Worm (Caenorhabditis elegans) whole organism, late embryonic: Measurements from ENCODE around the gene fmi-1.

Experiments
- C08G9.2 ChIP-seq: sonication (generic microtip); optimal IDR thresholded peaks from 2 replicates; lab custom pipeline; 2016; ENCODE audit warnings: mild to moderate bottlenecking, missing genetic modification characterization, moderate library complexity, missing compliant biosample characterization
- F13H6.1 ChIP-seq: sonication (generic microtip); optimal IDR thresholded peaks from 2 replicates; lab custom pipeline; 2016; ENCODE audit warnings: missing genetic modification characterization, missing compliant biosample characterization
- K02D7.2 ChIP-seq: sonication (generic microtip); optimal IDR thresholded peaks from 2 replicates; lab custom pipeline; 2017; ENCODE audit warnings: mild to moderate bottlenecking, missing genetic modification characterization, missing compliant biosample characterization
- T23F11.4 ChIP-seq: fragments of 200-800 bp; sonication (Bioruptor generic); optimal IDR thresholded peaks from 2 replicates; lab custom pipeline; 2018; ENCODE audit warnings: mild to moderate bottlenecking, missing genetic modification characterization, missing compliant biosample characterization
- ahr-1 ChIP-seq: sonication (generic microtip); optimal IDR thresholded peaks from 2 replicates; lab custom pipeline; 2016; ENCODE audit warnings: missing genetic modification characterization, missing compliant biosample characterization
- ceh-18 ChIP-seq: sonication (generic microtip); optimal IDR thresholded peaks from 2 replicates; lab custom pipeline; 2016; ENCODE audit warnings: missing genetic modification characterization, missing compliant biosample characterization
- ceh-19 ChIP-seq: fragments of 200-800 bp; sonication (Bioruptor generic); optimal IDR thresholded peaks from 2 replicates; lab custom pipeline; 2018; ENCODE audit warnings: mild to moderate bottlenecking, missing genetic modification characterization, missing compliant biosample characterization
- ceh-22 ChIP-seq: sonication (generic microtip); optimal IDR thresholded peaks from 2 replicates; lab custom pipeline; 2017; ENCODE audit warnings: missing biosample characterization, missing genetic modification characterization
- ceh-24 ChIP-seq: sonication (generic microtip); optimal IDR thresholded peaks from 2 replicates; lab custom pipeline; 2016; ENCODE audit warnings: mild to moderate bottlenecking, missing genetic modification characterization, missing compliant biosample characterization
- ceh-30 ChIP-seq: fragments of 150-350 bp; optimal IDR thresholded peaks from 2 replicates; lab custom pipeline; 2014; ENCODE audit warnings: missing biosample characterization, missing genetic modification characterization
- ceh-31 ChIP-seq: sonication (generic microtip); optimal IDR thresholded peaks from 2 replicates; lab custom pipeline; 2016; ENCODE audit warnings: missing genetic modification characterization, missing compliant biosample characterization
- ceh-6 ChIP-seq: fragments of 200-800 bp; sonication (Bioruptor generic); optimal IDR thresholded peaks from 2 replicates; lab custom pipeline; 2018; ENCODE audit warnings: mild to moderate bottlenecking, missing genetic modification characterization, missing compliant biosample characterization
- che-1 ChIP-seq: sonication (generic microtip); optimal IDR thresholded peaks from 2 replicates; lab custom pipeline; 2016; ENCODE audit warnings: mild to moderate bottlenecking, missing genetic modification characterization, missing compliant biosample characterization
- elt-2 ChIP-seq: sonication (generic microtip); optimal IDR thresholded peaks from 2 replicates; lab custom pipeline; 2016; ENCODE audit warnings: missing genetic modification reagents, missing genetic modification characterization, missing compliant biosample characterization
- gmeb-2 ChIP-seq: sonication (generic microtip); optimal IDR thresholded peaks from 2 replicates; lab custom pipeline; 2016; ENCODE audit warnings: missing genetic modification characterization, inconsistent platforms, missing compliant biosample characterization
- hlh-13 ChIP-seq: fragments of 200-800 bp; sonication (Bioruptor generic); optimal IDR thresholded peaks from 2 replicates; lab custom pipeline; 2018; ENCODE audit warnings: mild to moderate bottlenecking, missing genetic modification characterization, missing compliant biosample characterization
- hlh-15 ChIP-seq: sonication (generic microtip); optimal IDR thresholded peaks from 2 replicates; lab custom pipeline; 2016; ENCODE audit warnings: missing genetic modification characterization, missing compliant biosample characterization
- hlh-30 ChIP-seq: sonication (generic microtip); optimal IDR thresholded peaks from 2 replicates; lab custom pipeline; 2017; ENCODE audit warnings: antibody characterized with exemption, missing genetic modification characterization, missing compliant biosample characterization; ENCODE audit not compliant: insufficient read depth
- hlh-6 ChIP-seq: sonication (generic microtip); optimal IDR thresholded peaks from 2 replicates; lab custom pipeline; 2016; ENCODE audit warnings: missing genotype, missing genetic modification characterization, missing compliant biosample characterization
- lin-11 ChIP-seq: fragments of 200-800 bp; sonication (Bioruptor generic); optimal IDR thresholded peaks from 2 replicates; lab custom pipeline; 2018; ENCODE audit warnings: mild to moderate bottlenecking, missing genetic modification characterization, missing compliant biosample characterization
- mec-3 ChIP-seq: sonication (generic microtip); optimal IDR thresholded peaks from 2 replicates; lab custom pipeline; 2016; ENCODE audit warnings: borderline replicate concordance, missing genetic modification characterization, missing compliant biosample characterization
- nfya-1 ChIP-seq: sonication (generic microtip); optimal IDR thresholded peaks from 2 replicates; lab custom pipeline; 2017; ENCODE audit warnings: missing genetic modification characterization, mild to moderate bottlenecking, missing compliant biosample characterization, antibody characterized with exemption, moderate library complexity
- nhr-11 ChIP-seq: fragments of 150-350 bp; optimal IDR thresholded peaks from 2 replicates; lab custom pipeline; 2014; ENCODE audit warnings: missing biosample characterization, missing genetic modification characterization
- pag-3 ChIP-seq: sonication (generic microtip); optimal IDR thresholded peaks from 2 replicates; lab custom pipeline; 2016; ENCODE audit warnings: missing compliant biosample characterization, missing genetic modification characterization, borderline replicate concordance
- pat-9 ChIP-seq: fragments of 200-800 bp; sonication (Bioruptor generic); optimal IDR thresholded peaks from 2 replicates; lab custom pipeline; 2018; ENCODE audit warnings: mild to moderate bottlenecking, missing genetic modification characterization, moderate library complexity, missing compliant biosample characterization
- pha-2 ChIP-seq: sonication (generic microtip); optimal IDR thresholded peaks from 2 replicates; lab custom pipeline; 2017; ENCODE audit warnings: mild to moderate bottlenecking, missing genetic modification characterization, missing compliant biosample characterization
- pqm-1 ChIP-seq: sonication (generic microtip); optimal IDR thresholded peaks from 2 replicates; lab custom pipeline; 2016; ENCODE audit warnings: missing genetic modification characterization, missing compliant biosample characterization
- pros-1 ChIP-seq: fragments of 150-350 bp; optimal IDR thresholded peaks from 2 replicates; lab custom pipeline; 2014; ENCODE audit warnings: missing biosample characterization, missing genetic modification reagents, missing genetic modification characterization
- ref-2 ChIP-seq: sonication (generic microtip); optimal IDR thresholded peaks from 2 replicates; lab custom pipeline; 2016; ENCODE audit warnings: missing genetic modification characterization, missing compliant biosample characterization
- sox-4 ChIP-seq: sonication (generic microtip); optimal IDR thresholded peaks from 2 replicates; lab custom pipeline; 2017; ENCODE audit warnings: mild to moderate bottlenecking, missing genetic modification characterization, inconsistent platforms, missing compliant biosample characterization
- syd-9 ChIP-seq: sonication (generic microtip); optimal IDR thresholded peaks from 2 replicates; lab custom pipeline; 2016; ENCODE audit warnings: mild to moderate bottlenecking, missing genetic modification characterization, moderate library complexity, missing compliant biosample characterization
- unc-42 ChIP-seq: sonication (generic microtip); optimal IDR thresholded peaks from 2 replicates; lab custom pipeline; 2016; ENCODE audit warnings: missing genotype, missing genetic modification characterization, missing compliant biosample characterization
- unc-55 ChIP-seq: sonication (generic microtip); optimal IDR thresholded peaks from 2 replicates; lab custom pipeline; 2017; ENCODE audit warnings: missing biosample characterization, missing genetic modification reagents, missing genetic modification characterization
- unc-86 ChIP-seq: sonication (generic microtip); optimal IDR thresholded peaks from 2 replicates; lab custom pipeline; 2016; ENCODE audit warnings: missing genetic modification characterization, missing compliant biosample characterization

Gene fmi-1

DNA sequence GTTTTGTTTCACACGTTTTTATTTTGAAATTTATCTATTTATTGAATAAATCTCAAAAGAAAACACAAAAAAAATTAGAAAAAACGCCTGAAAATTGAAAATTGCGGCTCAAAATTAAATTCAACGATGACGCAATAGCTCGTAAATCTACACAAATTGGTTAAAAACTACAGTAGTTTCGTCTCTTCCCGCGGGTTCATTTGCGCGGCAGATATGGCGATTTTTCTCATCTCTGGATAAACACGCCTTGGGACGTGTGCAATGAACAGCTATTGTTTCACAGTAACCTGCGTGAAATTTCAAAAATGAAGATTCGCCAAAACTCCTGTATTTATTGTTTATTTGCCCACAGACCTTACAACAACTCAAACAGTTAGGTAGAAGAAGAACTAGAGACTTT, 9.6 kb upstream of the fmi-1 start:
- TF ChIP-seq ahr-1, result no peak
- no peak for TF ChIP-seq hlh-15
- no peak for TF ChIP-seq syd-9 (tag; lab: Kevin White, UChicago)
- TF ChIP-seq F13H6.1, result no peak
- TF ChIP-seq pat-9 (tag; lab: Kevin White, UChicago), result no peak
- TF ChIP-seq mec-3 (tag; lab: Kevin White, UChicago), result no peak
- TF ChIP-seq hlh-30 (tag; lab: Kevin White, UChicago), result no peak
- TF ChIP-seq unc-86 (tag; lab: Kevin White, UChicago), result no peak

- peak; percentile 51 for TF ChIP-seq ceh-31
- peak; percentile 15 for TF ChIP-seq unc-42 (tag; lab: Kevin White, UChicago)
- peak; percentile 47 for TF ChIP-seq unc-55 (GFP tag; lab: Kevin White, UChicago)
- peak; percentile 6 for TF ChIP-seq ceh-18 (tag; lab: Kevin White, UChicago)
- TF ChIP-seq ceh-22, result no peak
- TF ChIP-seq nfya-1 (tag; lab: Kevin White, UChicago), result peak; percentile 31
- TF ChIP-seq, all 69 proteins: peak for 5
Observed at ce11 chrV:13009843-13010242, 9.0 kb upstream of the fmi-1 start.

ce11 chrV:13011904-13012303, 7.0 kb upstream of the fmi-1 start:
- peak; percentile 63 for TF ChIP-seq elt-2 (tag; lab: Kevin White, UChicago)
- TF ChIP-seq K02D7.2, result no peak
- TF ChIP-seq, all 69 proteins: peak for 1

DNA sequence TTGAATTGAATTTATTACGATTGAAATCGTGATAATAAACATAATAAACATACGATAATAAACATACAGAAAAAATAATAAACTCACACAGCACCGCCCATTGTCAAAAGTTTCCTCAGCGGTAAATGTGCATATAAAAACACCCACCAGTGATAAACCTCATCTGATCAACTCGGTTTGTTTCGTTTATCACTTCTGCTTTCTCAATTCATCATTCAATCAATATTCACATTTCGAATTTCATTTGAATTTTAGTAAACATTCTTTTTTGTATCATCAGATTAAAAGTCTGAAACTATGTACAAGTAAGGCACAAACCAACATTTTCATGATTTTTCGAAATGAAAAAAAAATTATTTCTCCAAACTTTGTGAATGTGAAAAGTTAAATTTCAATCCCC, 5.7 kb upstream of the fmi-1 start, which contains the start of gene try-10:
try-10 (minus strand) TSS at position 101 of the 400 bp plus-strand sequence.
- TF ChIP-seq C08G9.2 (tag; lab: Kevin White, UChicago) (no peak), pha-2 (tag; lab: Kevin White, UChicago) (no peak), pag-3 (tag; lab: Kevin White, UChicago) (no peak), ceh-30 (tag; lab: Kevin White, UChicago) (no peak), ceh-6 (GFP tag; lab: Kevin White, UChicago) (no peak), lin-11 (no peak), hlh-13 (GFP tag; lab: Kevin White, UChicago) (no peak), pat-9 (tag; lab: Kevin White, UChicago) (no peak), T23F11.4 (GFP tag; lab: Kevin White, UChicago) (no peak), che-1 (tag; lab: Kevin White, UChicago) (no peak), hlh-6 (tag; lab: Kevin White, UChicago) (no peak), sox-4 (tag; lab: Kevin White, UChicago) (no peak), ceh-24 (no peak)

DNA sequence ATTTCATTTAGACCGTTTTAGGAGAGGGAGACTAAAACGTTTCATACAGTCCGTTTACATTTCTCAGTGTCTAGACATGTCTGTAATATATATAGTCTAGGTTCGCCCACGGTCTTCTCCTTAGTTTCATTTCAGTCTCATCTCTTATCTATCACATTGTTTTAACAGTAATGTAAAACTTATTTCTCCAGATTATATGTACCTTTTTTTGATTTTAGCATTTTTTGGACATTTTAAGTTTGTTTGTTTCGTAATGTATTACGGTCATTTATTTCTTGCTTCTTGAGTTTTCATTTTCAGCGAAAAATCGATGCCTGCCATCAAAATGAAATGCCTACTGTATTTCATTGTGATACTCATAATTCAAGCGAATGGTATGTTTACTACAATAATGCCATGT, 5.0 kb upstream of the fmi-1 start, which contains the start of gene F15B9.6:
F15B9.6 (plus strand) TSS at position 301 of the 400 bp plus-strand sequence.
- no peak for TF ChIP-seq pros-1 (tag; lab: Kevin White, UChicago)
- no peak for TF ChIP-seq ceh-18 (tag; lab: Kevin White, UChicago)
- TF ChIP-seq hlh-15, result no peak
- no peak for TF ChIP-seq ceh-19 (GFP tag; lab: Kevin White, UChicago)
- no peak for TF ChIP-seq pqm-1 (tag; lab: Kevin White, UChicago)
- no peak for TF ChIP-seq ref-2 (tag; lab: Kevin White, UChicago)
- TF ChIP-seq F13H6.1, result no peak
- no peak for TF ChIP-seq hlh-6 (tag; lab: Kevin White, UChicago)
- TF ChIP-seq nhr-11 (tag; lab: Kevin White, UChicago), result no peak
- TF ChIP-seq hlh-13 (GFP tag; lab: Kevin White, UChicago), result no peak
- no peak for TF ChIP-seq gmeb-2 (tag; lab: Kevin White, UChicago)
